Fruit fly (Drosophila melanogaster) whole organism, prepupa: Measurements from ENCODE around the gene CG42780.
A peak's percentile ranks its signal among the peaks of the same experiment; 100 is the strongest.

ENCODE experiments used
- Blimp-1 ChIP-seq: fragments of 200-800 bp; sonication (Bioruptor generic); optimal IDR thresholded peaks from 3 replicates; lab custom pipeline; 2017; ENCODE audit warnings: missing biosample characterization, missing genetic modification characterization, mild to moderate bottlenecking, moderate library complexity, missing genetic modification reagents
- CG11762 ChIP-seq: fragments of 200-800 bp; sonication (Bioruptor generic); optimal IDR thresholded peaks from 3 replicates; lab custom pipeline; 2016; ENCODE audit warnings: missing biosample characterization, missing genetic modification characterization; ENCODE audit not compliant: insufficient read depth
- CG1621 ChIP-seq: fragments of 200-800 bp; sonication (Bioruptor generic); optimal IDR thresholded peaks from 3 replicates; lab custom pipeline; 2018; ENCODE audit warnings: missing biosample characterization, mild to moderate bottlenecking, missing genetic modification characterization
- CG3919 ChIP-seq: fragments of 200-800 bp; sonication (Bioruptor generic); optimal IDR thresholded peaks from 3 replicates; lab custom pipeline; 2016; ENCODE audit warnings: missing biosample characterization, missing genetic modification characterization
- CG4318 ChIP-seq: fragments of 200-800 bp; sonication (Bioruptor generic); optimal IDR thresholded peaks from 3 replicates; lab custom pipeline; 2017; ENCODE audit warnings: missing biosample characterization, mild to moderate bottlenecking, missing genetic modification characterization
- CG6163 ChIP-seq: fragments of 200-800 bp; sonication (Bioruptor generic); IDR thresholded peaks from 3 replicates; pipeline ENCODE4 v1.3.6; 2022; ENCODE audit warnings: missing biosample characterization, missing genetic modification characterization
- CG6792 ChIP-seq: fragments of 200-800 bp; sonication (Bioruptor generic); optimal IDR thresholded peaks from 3 replicates; lab custom pipeline; 2016; ENCODE audit warnings: missing biosample characterization, missing genetic modification characterization
- CG6808 ChIP-seq: fragments of 200-800 bp; sonication (Bioruptor generic); optimal IDR thresholded peaks from 3 replicates; lab custom pipeline; 2017; ENCODE audit warnings: missing biosample characterization, missing genetic modification characterization, mild to moderate bottlenecking, moderate library complexity, missing genetic modification reagents
- CG8119 ChIP-seq: fragments of 200-800 bp; sonication (Bioruptor generic); IDR thresholded peaks from 3 replicates; pipeline ENCODE4 v1.3.6; 2022; ENCODE audit warnings: missing biosample characterization, missing genetic modification characterization
- CG9139 ChIP-seq: fragments of 200-800 bp; sonication (Bioruptor generic); optimal IDR thresholded peaks from 3 replicates; lab custom pipeline; 2017; ENCODE audit warnings: missing biosample characterization, mild to moderate bottlenecking, missing genetic modification characterization
- Eip75B ChIP-seq: fragments of 200-800 bp; sonication (Bioruptor generic); optimal IDR thresholded peaks from 3 replicates; lab custom pipeline; 2016; ENCODE audit warnings: missing biosample characterization, missing genetic modification characterization
- Ets21C ChIP-seq: fragments of 200-800 bp; sonication (Bioruptor generic); optimal IDR thresholded peaks from 3 replicates; lab custom pipeline; 2016; ENCODE audit warnings: missing biosample characterization, missing genetic modification characterization
- Ets96B ChIP-seq: fragments of 200-800 bp; optimal IDR thresholded peaks from 2 replicates; lab custom pipeline; 2019; ENCODE audit warnings: missing biosample characterization, mild to moderate bottlenecking, missing genetic modification characterization, moderate library complexity
- Hr38 ChIP-seq: sonication (Bioruptor generic); optimal IDR thresholded peaks from 2 replicates; lab custom pipeline; 2016; ENCODE audit warnings: missing biosample characterization, missing genetic modification characterization
- Hr39 ChIP-seq: fragments of 200-800 bp; sonication (Bioruptor generic); optimal IDR thresholded peaks from 2 replicates; lab custom pipeline; 2016; ENCODE audit warnings: missing biosample characterization, missing genetic modification characterization
- Lpt ChIP-seq: fragments of 200-800 bp; sonication (Bioruptor generic); optimal IDR thresholded peaks from 3 replicates; lab custom pipeline; 2016; ENCODE audit warnings: missing biosample characterization, missing genetic modification characterization
- OdsH ChIP-seq: fragments of 200-800 bp; sonication (Bioruptor generic); optimal IDR thresholded peaks from 3 replicates; lab custom pipeline; 2016; ENCODE audit warnings: missing biosample characterization, missing genetic modification characterization
- Smox ChIP-seq: fragments of 200-800 bp; sonication (Bioruptor generic); optimal IDR thresholded peaks from 3 replicates; lab custom pipeline; 2016; ENCODE audit warnings: missing biosample characterization, missing genetic modification characterization
- Sox15 ChIP-seq: fragments of 200-800 bp; sonication (Bioruptor generic); optimal IDR thresholded peaks from 3 replicates; lab custom pipeline; 2016; ENCODE audit warnings: missing biosample characterization, missing genetic modification characterization
- achi ChIP-seq: fragments of 200-800 bp; sonication (Bioruptor generic); optimal IDR thresholded peaks from 3 replicates; lab custom pipeline; 2016; ENCODE audit warnings: missing biosample characterization, missing genetic modification characterization
- acj6 ChIP-seq: fragments of 200-800 bp; sonication (Bioruptor generic); optimal IDR thresholded peaks from 3 replicates; lab custom pipeline; 2016; ENCODE audit warnings: missing biosample characterization, missing genetic modification characterization
- dac ChIP-seq: fragments of 200-800 bp; sonication (Bioruptor generic); optimal IDR thresholded peaks from 2 replicates; lab custom pipeline; 2017; ENCODE audit warnings: missing biosample characterization, mild to moderate bottlenecking, missing genetic modification characterization
- dsx ChIP-seq: fragments of 200-800 bp; optimal IDR thresholded peaks from 3 replicates; lab custom pipeline; 2019; ENCODE audit warnings: missing biosample characterization, mild to moderate bottlenecking, missing genetic modification characterization, moderate library complexity; ENCODE audit not compliant: poor library complexity, severe bottlenecking
- fd85E ChIP-seq: fragments of 200-800 bp; sonication (Bioruptor generic); optimal IDR thresholded peaks from 3 replicates; lab custom pipeline; 2016; ENCODE audit warnings: missing biosample characterization, missing genetic modification characterization
- lz ChIP-seq: fragments of 200-800 bp; sonication (Bioruptor generic); optimal IDR thresholded peaks from 3 replicates; lab custom pipeline; 2016; ENCODE audit warnings: missing biosample characterization, missing genetic modification characterization
- net ChIP-seq: fragments of 200-800 bp; sonication (Bioruptor generic); optimal IDR thresholded peaks from 3 replicates; lab custom pipeline; 2016; ENCODE audit warnings: missing biosample characterization, missing genetic modification characterization
- spab ChIP-seq: fragments of 200-800 bp; sonication (Bioruptor generic); optimal IDR thresholded peaks from 2 replicates; lab custom pipeline; 2017; ENCODE audit warnings: missing biosample characterization, mild to moderate bottlenecking, missing genetic modification characterization, missing genetic modification reagents
- ss ChIP-seq, 2 experiments: fragments of 200-800 bp; sonication (Bioruptor generic); optimal IDR thresholded peaks; 2 replicates in 1 of 2; 3 replicates in 1 of 2; lab custom pipeline; 2017 to 2018; ENCODE audit warnings: mild to moderate bottlenecking in 2 of 2, missing biosample characterization in 2 of 2, missing genetic modification characterization in 2 of 2, moderate library complexity in 1 of 2
- svp ChIP-seq: fragments of 200-800 bp; sonication (Bioruptor generic); peaks from one replicate; lab custom pipeline; 2016; ENCODE audit warnings: missing biosample characterization, missing genetic modification characterization
- vri ChIP-seq: fragments of 200-800 bp; sonication (Bioruptor generic); optimal IDR thresholded peaks from 3 replicates; lab custom pipeline; 2016; ENCODE audit warnings: missing biosample characterization, mild to moderate bottlenecking, missing genetic modification characterization

CG42780 gene

DNA sequence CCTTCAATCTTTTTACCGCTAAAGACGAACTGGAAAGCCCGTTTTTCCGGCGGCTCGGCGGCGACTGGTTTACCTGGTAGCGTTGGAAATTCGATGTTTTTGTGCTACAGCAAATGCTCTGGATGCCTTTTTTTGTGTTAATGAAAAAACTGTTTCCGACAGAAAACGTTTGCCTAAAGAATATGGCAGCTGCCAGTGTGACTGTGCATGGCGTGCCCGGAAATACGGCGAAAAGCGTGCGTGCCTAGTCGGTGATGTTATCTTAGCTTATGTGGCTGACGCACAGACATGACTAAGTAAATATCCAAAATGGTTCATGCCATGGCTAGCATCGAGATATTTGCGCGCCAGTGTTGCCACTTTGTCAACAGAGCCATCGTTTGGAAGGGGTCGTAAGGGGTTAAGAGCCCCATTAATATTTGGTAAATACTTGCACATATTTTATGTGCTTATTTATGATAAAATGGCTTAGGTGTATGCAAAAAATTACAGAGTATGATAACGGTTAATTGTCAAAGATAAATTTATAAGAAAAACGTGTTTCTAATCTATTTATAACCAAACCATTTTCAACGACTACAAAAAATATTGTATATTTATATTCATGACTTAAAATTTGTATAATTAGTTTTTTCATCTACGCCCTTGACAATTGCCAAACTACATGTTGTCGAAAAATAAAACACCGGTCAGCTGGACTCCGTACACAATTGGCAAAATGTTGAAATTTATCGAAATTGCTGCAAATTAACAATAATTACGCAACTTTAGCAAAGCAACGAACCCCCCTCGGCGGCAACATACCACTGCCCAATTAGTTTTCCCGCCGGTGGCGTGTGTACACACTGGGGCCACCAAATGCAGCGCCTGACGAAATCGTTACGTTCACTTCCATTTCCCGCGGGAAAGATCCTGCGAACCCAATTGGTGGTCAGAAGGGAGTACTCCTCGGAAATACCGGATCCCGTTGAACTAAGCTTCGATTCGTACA lies 45.7 kb downstream of the CG42780 start, which contains the start of gene CG2059 (continued):
- TF ChIP-seq CG6792 (GFP tag; lab: Kevin White, UChicago) (no peak), Ets21C (GFP tag; lab: Kevin White, UChicago) (peak; percentile 6), Sox15 (GFP tag; lab: Kevin White, UChicago) (peak; percentile 12), net (no peak), CG3919 (GFP tag; lab: Kevin White, UChicago) (no peak), fd85E (no peak), OdsH (GFP tag; lab: Kevin White, UChicago) (peak; percentile 42), CG6808 (no peak), acj6 (GFP tag; lab: Kevin White, UChicago) (peak; percentile 15), vri (GFP tag; lab: Kevin White, UChicago) (peak; percentile 99), lz (GFP tag; lab: Kevin White, UChicago) (peak; percentile 54), CG6163 (GFP tag; lab: Robert Waterston, UW) (peak; percentile 36; the same call in 1 of the 3 replicates), achi (GFP tag; lab: Kevin White, UChicago) (no peak), Smox (GFP tag; lab: Kevin White, UChicago) (peak; percentile 56), spab (no peak), dsx (GFP tag; lab: Kevin White, UChicago) (no peak), CG9139 (GFP tag; lab: Kevin White, UChicago) (no peak), svp (GFP tag; lab: Kevin White, UChicago) (peak; percentile 83), CG4318 (GFP tag; lab: Kevin White, UChicago) (no peak), Lpt (GFP tag; lab: Kevin White, UChicago) (no peak), CG8119 (GFP tag; lab: Robert Waterston, UW) (peak; percentile 29; the same call in 1 of the 3 replicates), Blimp-1 (GFP tag; lab: Kevin White, UChicago) (no peak), ss (GFP tag; optimal IDR thresholded peaks at IDR 0.05; lab: Kevin White, UChicago) (no peak)
- TF ChIP-seq, all 60 proteins: peak for 31

dm6 chrX:7285410-7285809 lies 46.6 kb downstream of the CG42780 start:
- TF ChIP-seq CG8119 (GFP tag; lab: Robert Waterston, UW), result 0 out of 3 replicates have a peak, but pooled peaks have one; percentile 12
- TF ChIP-seq CG3919 (GFP tag; lab: Kevin White, UChicago), result no peak
- no peak for TF ChIP-seq acj6 (GFP tag; lab: Kevin White, UChicago)

- TF ChIP-seq CG1621, result no peak
- no peak for TF ChIP-seq Hr39 (GFP tag; lab: Kevin White, UChicago)
- no peak for TF ChIP-seq Eip75B (GFP tag; lab: Kevin White, UChicago)
- TF ChIP-seq dac (GFP tag; lab: Kevin White, UChicago), result no peak
- TF ChIP-seq achi (GFP tag; lab: Kevin White, UChicago), result no peak
- TF ChIP-seq Hr38 (GFP tag; lab: Kevin White, UChicago), result no peak
- TF ChIP-seq CG11762 (GFP tag; lab: Kevin White, UChicago), result no peak
- TF ChIP-seq CG6163 (GFP tag; lab: Robert Waterston, UW), result no peak
- TF ChIP-seq Ets96B, result no peak
- no peak for TF ChIP-seq acj6 (GFP tag; lab: Kevin White, UChicago)
- TF ChIP-seq, all 60 proteins: peak for 0
Measured at dm6 chrX:7284964-7285363, 47.0 kb downstream of the CG42780 start.
